Worm (Caenorhabditis elegans): Measurements from ENCODE around the gene F10D7.11.

ce11 chrX:17338944-17339343, 23.7 kb upstream of the F10D7.11 start:
- no peak for TF ChIP-seq elt-3 (tag; optimal IDR thresholded peaks at IDR 0.05)
- no peak for TF ChIP-seq nhr-77 (tag; optimal IDR thresholded peaks at IDR 0.05)
- no peak for TF ChIP-seq mdl-1 (tag; optimal IDR thresholded peaks at IDR 0.05)
- no peak for TF ChIP-seq ztf-11 (tag; optimal IDR thresholded peaks at IDR 0.05)
- TF ChIP-seq nhr-23 (tag; optimal IDR thresholded peaks at IDR 0.05): no peak
- TF ChIP-seq R02D3.7 (tag; optimal IDR thresholded peaks at IDR 0.05): no peak
- no peak for TF ChIP-seq skn-1 (tag; optimal IDR thresholded peaks at IDR 0.05)
- TF ChIP-seq nhr-237 (tag; optimal IDR thresholded peaks at IDR 0.05): no peak
- TF ChIP-seq elt-1 (tag; optimal IDR thresholded peaks at IDR 0.05): no peak
- TF ChIP-seq unc-39 (tag; optimal IDR thresholded peaks at IDR 0.05): no peak
- no peak for TF ChIP-seq ceh-16 (tag; optimal IDR thresholded peaks at IDR 0.05)
